Fruit fly (Drosophila melanogaster) whole organism, wandering third instar larva: ENCODE measurements around the gene neo.

Source experiments
- Abd-B ChIP-seq: fragments of >200 bp; optimal IDR thresholded peaks from 2 replicates; lab custom pipeline; 2017; ENCODE audit warnings: missing biosample characterization, missing genetic modification characterization
- CG32264 ChIP-seq: fragments of 200-800 bp; sonication (Bioruptor generic); optimal IDR thresholded peaks from 2 replicates; lab custom pipeline; 2016; ENCODE audit warnings: missing biosample characterization, missing genetic modification characterization
- CG9705 ChIP-seq: fragments of 200-800 bp; sonication (Bioruptor generic); optimal IDR thresholded peaks from 2 replicates; lab custom pipeline; 2018; ENCODE audit warnings: missing biosample characterization, mild to moderate bottlenecking, missing genetic modification characterization
- Dfd ChIP-seq: fragments of >200 bp; optimal IDR thresholded peaks from 2 replicates; lab custom pipeline; 2017; ENCODE audit warnings: missing biosample characterization, missing genetic modification characterization
- Dif ChIP-seq: fragments of 200-275, 200-300 bp; sonication (Bioruptor generic); optimal IDR thresholded peaks from 2 replicates; lab custom pipeline; 2018; ENCODE audit warnings: missing biosample characterization, missing genetic modification characterization; ENCODE audit not compliant: partially characterized antibody
- GATAd ChIP-seq: sonication (Bioruptor generic); optimal IDR thresholded peaks from 2 replicates; lab custom pipeline; 2016; ENCODE audit warnings: missing biosample characterization, missing genetic modification characterization
- HLH106 ChIP-seq: fragments of 200-800 bp; optimal IDR thresholded peaks from 3 replicates; lab custom pipeline; 2019; ENCODE audit warnings: missing biosample characterization, mild to moderate bottlenecking, missing genetic modification characterization, moderate library complexity
- Hnf4 ChIP-seq: fragments of 200-800 bp; sonication (Bioruptor generic); optimal IDR thresholded peaks from 2 replicates; lab custom pipeline; 2016; ENCODE audit warnings: missing biosample characterization, mild to moderate bottlenecking, missing genetic modification characterization
- Hr78 ChIP-seq: fragments of >200 bp; optimal IDR thresholded peaks from 2 replicates; lab custom pipeline; 2017; ENCODE audit warnings: missing biosample characterization, missing genetic modification characterization
- Hr83 ChIP-seq: fragments of 200-300 bp; sonication (Bioruptor generic); optimal IDR thresholded peaks from 2 replicates; lab custom pipeline; 2016; ENCODE audit warnings: missing biosample characterization, mild to moderate bottlenecking, missing genetic modification characterization, moderate library complexity; ENCODE audit not compliant: poor library complexity, severe bottlenecking
- Jra ChIP-seq: sonication (Bioruptor generic); optimal IDR thresholded peaks from 2 replicates; lab custom pipeline; 2016; ENCODE audit warnings: missing biosample characterization, missing genetic modification characterization
- Myc ChIP-seq: fragments of >200 bp; optimal IDR thresholded peaks from 2 replicates; lab custom pipeline; 2017
- OdsH ChIP-seq: fragments of 200-800 bp; sonication (Bioruptor generic); optimal IDR thresholded peaks from 2 replicates; lab custom pipeline; 2016; ENCODE audit warnings: missing biosample characterization, mild to moderate bottlenecking, missing genetic modification characterization
- Rel ChIP-seq, 2 experiments: fragments of 200-800 bp; sonication (Bioruptor generic) in 1 of 2; optimal IDR thresholded peaks; 2 replicates in 1 of 2; 3 replicates in 1 of 2; lab custom pipeline; 2016 to 2019; ENCODE audit warnings: mild to moderate bottlenecking in 2 of 2, missing biosample characterization in 2 of 2, missing genetic modification characterization in 2 of 2, moderate library complexity in 1 of 2
- Sp1 ChIP-seq: fragments of 200-800 bp; sonication (Bioruptor generic); optimal IDR thresholded peaks from 3 replicates; lab custom pipeline; 2019; ENCODE audit warnings: missing biosample characterization, mild to moderate bottlenecking, missing genetic modification characterization, moderate library complexity
- Vsx2 ChIP-seq: fragments of 200-300, 225-300 bp; sonication (Bioruptor generic); optimal IDR thresholded peaks from 2 replicates; lab custom pipeline; 2018; ENCODE audit warnings: missing biosample characterization, missing genetic modification characterization; ENCODE audit not compliant: partially characterized antibody
- br ChIP-seq: fragments of 200-800 bp; sonication (Bioruptor generic); optimal IDR thresholded peaks from 2 replicates; lab custom pipeline; 2016; ENCODE audit warnings: missing biosample characterization, missing genetic modification characterization
- brk ChIP-seq: fragments of 200-800 bp; sonication (Bioruptor generic); optimal IDR thresholded peaks from 2 replicates; lab custom pipeline; 2016; ENCODE audit warnings: missing biosample characterization, mild to moderate bottlenecking, missing genetic modification characterization
- dl ChIP-seq, 2 experiments: fragments of 175-275, 200-275 bp in 1 of 2; fragments of 200-275 bp in 1 of 2; sonication (Bioruptor generic); optimal IDR thresholded peaks; lab custom pipeline; 2018; ENCODE audit warnings: mild to moderate bottlenecking in 2 of 2, missing biosample characterization in 2 of 2, missing genetic modification characterization in 2 of 2, moderate library complexity in 2 of 2; ENCODE audit not compliant: partially characterized antibody in 2 of 2, insufficient read depth in 1 of 2
- dmrt93B ChIP-seq: fragments of 200-800 bp; sonication (Bioruptor generic); optimal IDR thresholded peaks from 2 replicates; lab custom pipeline; 2018; ENCODE audit warnings: missing biosample characterization, mild to moderate bottlenecking, missing genetic modification characterization
- dsf ChIP-seq: sonication (Bioruptor generic); optimal IDR thresholded peaks from 2 replicates; lab custom pipeline; 2016; ENCODE audit warnings: missing biosample characterization, missing genetic modification characterization, borderline replicate concordance
- ey ChIP-seq: fragments of 200-800 bp; sonication (Bioruptor generic); optimal IDR thresholded peaks from 2 replicates; lab custom pipeline; 2016; ENCODE audit warnings: missing biosample characterization, missing genetic modification characterization
- foxo ChIP-seq, 2 experiments: fragments of 200-800 bp; sonication (Bioruptor generic); optimal IDR thresholded peaks; 2 replicates in 1 of 2; 3 replicates in 1 of 2; lab custom pipeline; 2016 to 2017; ENCODE audit warnings: missing biosample characterization in 2 of 2, missing genetic modification characterization in 2 of 2
- fru ChIP-seq: fragments of 200-800 bp; sonication (Bioruptor generic); optimal IDR thresholded peaks from 3 replicates; lab custom pipeline; 2016; ENCODE audit warnings: missing biosample characterization, mild to moderate bottlenecking, missing genetic modification characterization
- h ChIP-seq: fragments of 200-800 bp; sonication (Bioruptor generic); optimal IDR thresholded peaks from 3 replicates; lab custom pipeline; 2016; ENCODE audit warnings: missing biosample characterization, mild to moderate bottlenecking, missing genetic modification characterization
- jim ChIP-seq: fragments of 175-275, 200-325 bp; sonication (Bioruptor generic); optimal IDR thresholded peaks from 2 replicates; lab custom pipeline; 2016; ENCODE audit warnings: missing biosample characterization, mild to moderate bottlenecking, missing genetic modification characterization
- pan ChIP-seq: fragments of >200 bp; optimal IDR thresholded peaks from 2 replicates; lab custom pipeline; 2017
- psq ChIP-seq: fragments of 200-800 bp; sonication (Bioruptor generic); optimal IDR thresholded peaks from 3 replicates; lab custom pipeline; 2017; ENCODE audit warnings: missing biosample characterization, mild to moderate bottlenecking, missing genetic modification characterization, moderate library complexity
- tai ChIP-seq: sonication (Bioruptor generic); optimal IDR thresholded peaks from 2 replicates; lab custom pipeline; 2016; ENCODE audit warnings: missing biosample characterization, missing genetic modification characterization
- usp ChIP-seq: fragments of >200 bp; optimal IDR thresholded peaks from 2 replicates; lab custom pipeline; 2017; ENCODE audit warnings: missing biosample characterization, missing genetic modification characterization
- woc ChIP-seq: sonication (Bioruptor generic); optimal IDR thresholded peaks from 2 replicates; lab custom pipeline; 2016; ENCODE audit warnings: missing biosample characterization, mild to moderate bottlenecking, missing genetic modification characterization

The neo gene

DNA sequence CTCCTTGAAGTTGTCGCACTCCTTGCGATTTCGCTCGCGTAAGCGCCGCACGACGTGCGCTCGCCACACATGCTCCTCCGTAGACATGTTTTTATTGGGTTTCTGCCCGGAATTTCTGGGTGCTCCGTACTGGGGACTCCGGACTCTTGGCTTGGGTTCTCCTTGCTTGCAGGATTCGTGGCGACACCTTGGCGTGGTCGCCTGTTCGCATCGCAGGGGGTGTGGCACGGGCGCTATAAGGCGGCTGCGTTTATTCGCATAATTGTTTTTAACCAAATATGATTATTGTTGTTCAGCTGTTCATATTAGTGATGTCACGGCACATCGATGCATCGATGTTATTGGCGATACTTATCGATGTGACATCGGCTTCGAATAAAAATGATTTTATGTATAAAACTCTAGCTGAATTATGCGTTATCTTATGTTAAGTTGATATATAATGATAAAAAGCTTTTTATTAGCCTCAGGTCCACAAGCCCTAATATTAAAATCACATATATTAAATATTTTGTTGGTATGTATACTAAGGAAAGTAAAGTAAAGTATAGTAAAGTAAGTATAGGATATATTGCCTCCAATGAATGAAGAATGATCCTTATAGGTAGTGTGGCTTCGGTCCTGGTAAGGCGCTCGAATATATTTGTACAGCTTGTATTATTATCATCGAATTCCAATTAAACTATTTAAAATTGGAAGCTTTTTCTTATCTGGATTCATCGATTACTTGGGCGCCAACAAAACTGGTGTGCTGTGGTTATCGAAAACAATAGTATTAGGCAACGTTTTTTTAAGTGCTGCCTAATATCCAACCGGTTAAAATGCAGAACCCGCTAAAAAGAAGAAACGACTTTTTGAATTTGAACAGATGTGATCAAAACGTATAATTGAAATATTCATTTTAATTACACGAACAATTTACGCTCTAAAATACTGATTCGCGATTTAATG is 16.1 kb downstream of the neo start, which contains the start of gene Atg16 (continued):
- no peak for TF ChIP-seq Sp1 (GFP tag; lab: Kevin White, UChicago)
- no peak for TF ChIP-seq HLH106
- TF ChIP-seq psq = peak; percentile 7

DNA sequence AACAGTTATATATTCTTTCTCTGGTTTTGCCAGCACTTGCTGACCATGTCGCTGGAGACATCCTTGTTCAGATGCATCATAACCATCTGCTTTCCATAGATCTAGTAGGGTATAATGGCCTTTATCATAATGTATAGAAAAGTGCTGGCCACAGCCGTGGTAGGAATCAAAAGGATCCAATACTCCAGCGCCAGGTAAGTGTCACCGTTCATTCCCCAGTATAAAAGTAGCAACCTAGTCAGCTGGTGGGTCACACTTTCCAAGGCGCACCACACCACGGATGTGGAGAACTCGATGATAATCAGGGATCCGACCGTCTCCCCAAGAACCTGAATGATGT is 16.7 kb downstream of the neo start, which contains the start of gene Prtl99C:
Prtl99C (plus strand) TSS at position 241 of the 340 bp plus-strand sequence.
- TF ChIP-seq tai (GFP tag; lab: Kevin White, UChicago) = no peak
- TF ChIP-seq CG9705 (GFP tag; lab: Kevin White, UChicago) = no peak
- no peak for TF ChIP-seq Abd-B
- TF ChIP-seq OdsH (GFP tag; lab: Kevin White, UChicago) = no peak
- no peak for TF ChIP-seq psq
- no peak for TF ChIP-seq Dfd (GFP tag; lab: Kevin White, UChicago)
- TF ChIP-seq ey (GFP tag; lab: Kevin White, UChicago) = no peak

DNA sequence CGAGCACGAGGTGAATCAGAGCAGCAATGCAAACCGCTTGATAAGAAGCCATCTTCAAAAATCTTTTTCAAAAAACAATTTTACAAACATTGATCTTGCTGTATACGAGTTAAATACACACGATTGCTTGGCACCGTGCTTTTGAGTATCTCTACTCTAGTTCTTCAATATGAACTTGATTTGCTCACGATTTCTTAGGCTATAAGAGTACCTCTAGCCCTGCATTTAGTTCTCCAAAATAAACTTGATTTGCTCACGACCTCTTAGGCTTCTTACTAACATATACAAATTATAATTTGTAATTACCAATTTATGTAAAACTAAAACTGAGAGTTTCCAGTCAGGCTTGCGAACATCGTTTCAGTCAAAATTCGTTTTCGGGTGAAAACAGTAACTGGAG is 17.3 kb downstream of the neo start, which contains the start of gene CG42592:
CG42592 (minus strand) TSS at position 101 of the 400 bp plus-strand sequence.
- no peak for TF ChIP-seq h (GFP tag; lab: Kevin White, UChicago)
- TF ChIP-seq usp (GFP tag; lab: Kevin White, UChicago) = no peak
- TF ChIP-seq Abd-B = no peak
- TF ChIP-seq HLH106 = no peak
- TF ChIP-seq psq = no peak
- TF ChIP-seq woc (GFP tag; lab: Kevin White, UChicago) = no peak
- no peak for TF ChIP-seq pan (lab: Kevin White, UChicago)
- TF ChIP-seq jim = no peak

DNA sequence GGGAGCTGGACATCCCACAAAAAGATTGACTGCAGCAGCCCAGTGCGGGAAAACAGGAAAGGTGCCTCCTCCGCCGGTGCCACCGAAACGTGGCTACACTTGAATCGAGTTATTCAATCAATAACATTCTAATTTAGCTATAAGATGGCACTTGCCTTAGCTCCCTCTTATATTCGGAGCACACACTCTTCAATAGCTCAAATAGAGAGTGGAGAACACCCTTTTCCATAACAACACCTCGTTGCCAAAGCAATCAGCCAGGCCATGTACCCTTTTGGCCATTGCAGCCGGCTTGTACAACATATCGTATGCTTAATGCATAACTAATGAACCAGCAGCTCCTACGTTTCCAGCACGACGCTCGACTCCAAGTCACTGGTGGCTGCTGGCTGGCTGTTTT is 18.8 kb downstream of the neo start:
- no peak for TF ChIP-seq Hnf4
- no peak for TF ChIP-seq Dfd (GFP tag; lab: Kevin White, UChicago)
- no peak for TF ChIP-seq Sp1 (GFP tag; lab: Kevin White, UChicago)
- TF ChIP-seq GATAd = no peak

DNA sequence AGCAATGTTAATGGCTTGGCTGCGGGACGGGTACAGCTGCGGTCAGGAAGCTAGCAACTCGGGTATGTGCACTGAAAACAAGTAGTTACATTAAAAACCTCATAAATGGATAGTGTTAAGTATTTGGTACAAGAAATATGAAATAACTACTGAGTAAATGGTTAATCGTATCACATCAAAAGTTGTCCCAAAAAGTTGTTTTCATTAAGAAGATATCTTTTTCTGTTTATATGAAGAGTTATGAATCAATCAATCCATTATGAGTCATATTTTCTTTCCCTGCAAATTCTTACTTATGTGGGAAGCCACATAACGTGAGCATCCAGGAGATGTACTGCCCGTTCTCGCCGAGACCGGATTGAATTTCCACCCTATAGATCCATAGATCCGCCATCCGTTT is 19.8 kb downstream of the neo start:
- TF ChIP-seq Dif (GFP tag; lab: Kevin White, UChicago) = no peak
- TF ChIP-seq dsf = no peak

DNA sequence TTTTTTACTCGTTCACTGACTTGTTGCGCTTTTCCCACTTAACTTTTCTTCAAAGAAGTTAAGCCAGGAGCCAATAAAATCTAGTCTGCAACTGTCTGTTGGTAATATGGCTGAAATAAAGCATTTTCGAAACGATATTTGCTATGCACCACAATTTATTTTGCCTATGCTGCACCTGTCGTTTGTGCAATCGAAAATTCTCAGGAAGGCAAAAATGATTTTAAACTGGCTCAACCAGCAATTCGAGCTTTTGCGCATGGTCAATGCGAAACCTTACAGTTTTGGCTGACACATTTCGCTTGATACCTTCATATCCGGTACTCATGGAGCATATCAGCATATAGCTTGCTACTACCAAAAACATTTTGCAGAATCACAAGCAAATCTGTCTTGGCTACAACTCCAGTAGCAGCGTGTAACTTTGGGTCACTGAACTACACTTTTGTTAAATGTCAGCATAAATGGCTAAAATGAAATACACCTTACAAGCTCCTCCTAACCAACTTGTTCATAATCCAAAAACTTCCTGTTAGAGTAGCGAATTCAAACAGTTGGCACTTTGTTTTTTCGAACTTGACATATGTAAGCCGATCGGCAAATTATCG is 20.9 kb downstream of the neo start:
- TF ChIP-seq foxo (GFP tag; optimal IDR thresholded peaks at IDR 0.05; lab: Kevin White, UChicago) (no peak), Myc (lab: Kevin White, UChicago) (no peak), Vsx2 (GFP tag; lab: Kevin White, UChicago) (no peak), dsf (no peak), brk (GFP tag; lab: Kevin White, UChicago) (no peak), dmrt93B (no peak), Hr78 (GFP tag; lab: Kevin White, UChicago) (no peak), GATAd (no peak), CG32264 (GFP tag; lab: Kevin White, UChicago) (no peak)

DNA sequence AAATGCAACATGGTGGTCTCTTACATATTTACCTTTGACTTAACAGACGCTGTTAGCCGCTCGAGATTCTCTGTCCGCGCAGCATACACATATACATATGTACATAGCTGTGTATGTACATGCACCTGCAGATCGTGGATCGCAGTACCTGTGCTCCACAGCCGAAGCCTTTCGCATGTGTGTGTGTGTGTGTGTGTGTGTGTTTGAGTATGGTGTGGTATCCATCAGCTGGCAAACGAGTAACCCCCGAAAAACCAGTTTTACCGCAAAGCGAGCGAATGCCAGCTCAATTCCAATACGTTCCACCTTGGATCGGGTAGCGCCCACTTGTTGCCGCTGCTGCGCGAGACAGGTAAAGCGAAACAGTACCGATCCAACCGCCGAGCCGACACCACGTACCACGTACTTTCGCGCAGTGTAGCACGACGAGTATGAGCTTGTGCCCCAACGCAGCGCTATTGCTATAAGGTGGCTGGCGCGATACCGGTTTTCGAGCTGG is 22.4 kb downstream of the neo start, which contains the start of gene Cad99C:
Cad99C (plus strand) TSS at position 365 of the 499 bp plus-strand sequence.
- TF ChIP-seq Dfd (GFP tag; lab: Kevin White, UChicago) = no peak
- peak; percentile 90 for TF ChIP-seq Vsx2 (GFP tag; lab: Kevin White, UChicago)
- TF ChIP-seq Jra = peak; percentile 20
- peak; percentile 77 for TF ChIP-seq Dif (GFP tag; lab: Kevin White, UChicago)
- TF ChIP-seq GATAd = no peak
- peak; percentile 44 for TF ChIP-seq fru
- no peak for TF ChIP-seq Hr78 (GFP tag; lab: Kevin White, UChicago)
- peak; percentile 44 to 61 for TF ChIP-seq dl (GFP tag; optimal IDR thresholded peaks at IDR 0.05; lab: Kevin White, UChicago; ENCODE audit: insufficient read depth in 1 of 2, partially characterized antibody in 2 of 2)
- TF ChIP-seq Hr83 (GFP tag; lab: Kevin White, UChicago) = peak; percentile 45
- peak; percentile 50 for TF ChIP-seq brk (GFP tag; lab: Kevin White, UChicago)
- no peak for TF ChIP-seq Rel (GFP tag; optimal IDR thresholded peaks at IDR 0.05; lab: Kevin White, UChicago)
- TF ChIP-seq Rel (tag; optimal IDR thresholded peaks at IDR 0.05; lab: Kevin White, UChicago) = peak; percentile 37
- TF ChIP-seq br (GFP tag; lab: Kevin White, UChicago) = peak; percentile 34
- TF ChIP-seq psq = no peak
- TF ChIP-seq h (GFP tag; lab: Kevin White, UChicago) = peak; percentile 46
- peak; percentile 25 for TF ChIP-seq OdsH (GFP tag; lab: Kevin White, UChicago)
